Fruit fly (Drosophila melanogaster): ENCODE data around the gene CG31523.

DNA sequence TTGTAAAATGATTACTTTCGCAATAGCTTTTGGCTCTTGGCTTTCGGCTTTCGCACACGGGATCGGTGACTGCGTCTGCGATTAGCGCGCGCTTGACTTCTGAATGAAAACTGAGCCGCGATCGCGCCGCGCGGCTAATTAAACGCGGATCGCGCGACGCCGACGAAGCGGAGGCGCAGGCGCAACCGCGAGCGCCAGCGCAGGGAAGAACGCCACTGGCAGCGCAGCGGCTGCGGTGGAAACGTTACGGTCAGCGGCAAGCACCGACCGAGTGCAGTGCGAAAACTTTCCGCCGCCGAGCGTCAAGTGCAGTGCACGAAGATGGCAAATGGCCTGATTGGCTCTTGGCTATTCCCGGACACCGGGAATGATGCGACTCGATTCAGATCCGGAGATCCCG, 16.2 kb downstream of the CG31523 start, which contains the start of gene CG31522:
- TF ChIP-seq usp (GFP tag; optimal IDR thresholded peaks at IDR 0.05) (no peak), psq (optimal IDR thresholded peaks at IDR 0.05) (no peak)

All from whole organism.